Worm (Caenorhabditis elegans): Measurements from ENCODE around the gene R13A5.11.

Gene R13A5.11

ce11 chrIII:7572781-7573400 lies 20.2 kb downstream of the R13A5.11 start, which contains the start of the genes rpl-9 and lpd-7 (continued):
- TF ChIP-seq hlh-15 (tag; optimal IDR thresholded peaks at IDR 0.05) (no peak), nfya-1 (tag; optimal IDR thresholded peaks at IDR 0.05) (peak; percentile 80), C08G9.2 (tag; optimal IDR thresholded peaks at IDR 0.05) (no peak), hlh-30 (tag; optimal IDR thresholded peaks at IDR 0.05; ENCODE audit: insufficient read depth) (no peak), pha-4 (tag; optimal IDR thresholded peaks at IDR 0.05) (no peak), odd-2 (tag; optimal IDR thresholded peaks at IDR 0.05) (no peak), elt-2 (tag; optimal IDR thresholded peaks at IDR 0.05) (peak; percentile 43), nhr-11 (tag; optimal IDR thresholded peaks at IDR 0.05) (no peak)

- TF ChIP-seq pat-9 (tag; optimal IDR thresholded peaks at IDR 0.05) (no peak), C38D4.7 (GFP tag; optimal IDR thresholded peaks at IDR 0.05) (no peak), odd-2 (tag; optimal IDR thresholded peaks at IDR 0.05) (no peak), ceh-18 (tag; optimal IDR thresholded peaks at IDR 0.05) (no peak), madf-2 (tag; optimal IDR thresholded peaks at IDR 0.05) (no peak), Y22D7AL.16 (tag; optimal IDR thresholded peaks at IDR 0.05) (no peak), npax-4 (tag; optimal IDR thresholded peaks at IDR 0.05) (no peak), ets-4 (tag; optimal IDR thresholded peaks at IDR 0.05) (no peak), sdc-2 (tag; optimal IDR thresholded peaks at IDR 0.05) (no peak), unc-86 (tag; optimal IDR thresholded peaks at IDR 0.05) (no peak), ref-2 (tag; optimal IDR thresholded peaks at IDR 0.05) (no peak), dve-1 (tag; optimal IDR thresholded peaks at IDR 0.05) (no peak)
Measured at ce11 chrIII:7571726-7572125, 21.4 kb downstream of the R13A5.11 start.

ce11 chrIII:7570083-7570695 lies 22.9 kb downstream of the R13A5.11 start, which contains the start of gene R13A5.7:
TSS of gene R13A5.7 (minus strand) at chrIII:7570133.
- TF ChIP-seq fkh-10 (GFP tag; optimal IDR thresholded peaks at IDR 0.05), result no peak
- TF ChIP-seq gmeb-2 (tag; optimal IDR thresholded peaks at IDR 0.05), result no peak
- TF ChIP-seq unc-3 (GFP tag; conservative IDR thresholded peaks at IDR 0.05), result no peak
- TF ChIP-seq unc-3 (tag; optimal IDR thresholded peaks at IDR 0.05), result no peak
- TF ChIP-seq ztf-16 (tag; optimal IDR thresholded peaks at IDR 0.05), result no peak
- no peak for TF ChIP-seq che-1 (tag; optimal IDR thresholded peaks at IDR 0.05)
- no peak for TF ChIP-seq mec-3 (tag; optimal IDR thresholded peaks at IDR 0.05; ENCODE audit: borderline replicate concordance)
- TF ChIP-seq lin-11 (tag; optimal IDR thresholded peaks at IDR 0.05), result no peak
- TF ChIP-seq fax-1 (tag; optimal IDR thresholded peaks at IDR 0.05), result no peak
- TF ChIP-seq ahr-1 (tag; optimal IDR thresholded peaks at IDR 0.05), result no peak
- peak; percentile 9 for TF ChIP-seq ref-2 (tag; optimal IDR thresholded peaks at IDR 0.05)
- no peak for TF ChIP-seq T23F11.4 (GFP tag; optimal IDR thresholded peaks at IDR 0.05)
- no peak for TF ChIP-seq Y22D7AL.16 (tag; optimal IDR thresholded peaks at IDR 0.05)
- TF ChIP-seq pat-9 (tag; optimal IDR thresholded peaks at IDR 0.05), result no peak
- TF ChIP-seq nfya-1 (tag; optimal IDR thresholded peaks at IDR 0.05), result peak; percentile 83
- TF ChIP-seq lim-6 (tag; optimal IDR thresholded peaks at IDR 0.05), result no peak
- peak; percentile 41 for TF ChIP-seq sdc-2 (tag; optimal IDR thresholded peaks at IDR 0.05)
- TF ChIP-seq npax-4 (tag; optimal IDR thresholded peaks at IDR 0.05), result no peak
- TF ChIP-seq hlh-8 (tag; optimal IDR thresholded peaks at IDR 0.05), result no peak
- TF ChIP-seq ama-1 (optimal IDR thresholded peaks at IDR 0.05), result no peak
- no peak for TF ChIP-seq ceh-30 (tag; optimal IDR thresholded peaks at IDR 0.05)
- no peak for TF ChIP-seq K02D7.2 (tag; optimal IDR thresholded peaks at IDR 0.05)
- TF ChIP-seq tbx-7 (tag; optimal IDR thresholded peaks at IDR 0.05), result no peak
- TF ChIP-seq pqm-1 (tag; optimal IDR thresholded peaks at IDR 0.05), result no peak
- TF ChIP-seq nhr-11 (tag; optimal IDR thresholded peaks at IDR 0.05), result no peak
- peak; percentile 83 for TF ChIP-seq tbx-2 (tag; optimal IDR thresholded peaks at IDR 0.05)
- TF ChIP-seq ceh-34 (tag; optimal IDR thresholded peaks at IDR 0.05), result peak; percentile 78
- peak; percentile 2 for TF ChIP-seq dmd-4 (tag; optimal IDR thresholded peaks at IDR 0.05; ENCODE audit: borderline replicate concordance)
- TF ChIP-seq hlh-13 (GFP tag; optimal IDR thresholded peaks at IDR 0.05), result no peak
- peak; percentile 56 for TF ChIP-seq ceh-19 (GFP tag; optimal IDR thresholded peaks at IDR 0.05)
- TF ChIP-seq dve-1 (tag; optimal IDR thresholded peaks at IDR 0.05), result peak; percentile 25
- no peak for TF ChIP-seq pha-4 (tag; optimal IDR thresholded peaks at IDR 0.05)
- no peak for TF ChIP-seq ceh-45 (GFP tag; IDR thresholded peaks at IDR 0.05)
- TF ChIP-seq ceh-18 (tag; optimal IDR thresholded peaks at IDR 0.05), result peak; percentile 43
- peak; percentile 13 for TF ChIP-seq syd-9 (tag; optimal IDR thresholded peaks at IDR 0.05)
- peak; percentile 59 for TF ChIP-seq unc-42 (tag; optimal IDR thresholded peaks at IDR 0.05)
- TF ChIP-seq sox-2 (GFP tag; IDR thresholded peaks at IDR 0.05), result no peak
- TF ChIP-seq ceh-14 (tag; optimal IDR thresholded peaks at IDR 0.05), result no peak
- TF ChIP-seq ets-4 (tag; optimal IDR thresholded peaks at IDR 0.05), result no peak
